Worm (Caenorhabditis elegans) whole organism, late embryonic: ENCODE data around the gene nog-1.

ENCODE experiments used
- C08G9.2 ChIP-seq: sonication (generic microtip); optimal IDR thresholded peaks from 2 replicates; lab custom pipeline; 2016; ENCODE audit warnings: mild to moderate bottlenecking, missing genetic modification characterization, moderate library complexity, missing compliant biosample characterization
- C38D4.7 ChIP-seq: fragments of 200-800 bp; sonication (Bioruptor generic); optimal IDR thresholded peaks from 2 replicates; lab custom pipeline; 2018; ENCODE audit warnings: mild to moderate bottlenecking, missing genetic modification characterization, moderate library complexity, missing compliant biosample characterization
- F13H6.1 ChIP-seq: sonication (generic microtip); optimal IDR thresholded peaks from 2 replicates; lab custom pipeline; 2016; ENCODE audit warnings: missing genetic modification characterization, missing compliant biosample characterization
- K02D7.2 ChIP-seq: sonication (generic microtip); optimal IDR thresholded peaks from 2 replicates; lab custom pipeline; 2017; ENCODE audit warnings: mild to moderate bottlenecking, missing genetic modification characterization, missing compliant biosample characterization
- K09A11.1 ChIP-seq: sonication (generic microtip); optimal IDR thresholded peaks from 2 replicates; lab custom pipeline; 2017; ENCODE audit warnings: antibody characterized with exemption, mild to moderate bottlenecking, missing genetic modification characterization, missing compliant biosample characterization; ENCODE audit not compliant: insufficient read depth
- T23F11.4 ChIP-seq: fragments of 200-800 bp; sonication (Bioruptor generic); optimal IDR thresholded peaks from 2 replicates; lab custom pipeline; 2018; ENCODE audit warnings: mild to moderate bottlenecking, missing genetic modification characterization, missing compliant biosample characterization
- ahr-1 ChIP-seq: sonication (generic microtip); optimal IDR thresholded peaks from 2 replicates; lab custom pipeline; 2016; ENCODE audit warnings: missing genetic modification characterization, missing compliant biosample characterization
- ceh-18 ChIP-seq: sonication (generic microtip); optimal IDR thresholded peaks from 2 replicates; lab custom pipeline; 2016; ENCODE audit warnings: missing genetic modification characterization, missing compliant biosample characterization
- ceh-22 ChIP-seq: sonication (generic microtip); optimal IDR thresholded peaks from 2 replicates; lab custom pipeline; 2017; ENCODE audit warnings: missing biosample characterization, missing genetic modification characterization
- ceh-24 ChIP-seq: sonication (generic microtip); optimal IDR thresholded peaks from 2 replicates; lab custom pipeline; 2016; ENCODE audit warnings: mild to moderate bottlenecking, missing genetic modification characterization, missing compliant biosample characterization
- ceh-30 ChIP-seq: fragments of 150-350 bp; optimal IDR thresholded peaks from 2 replicates; lab custom pipeline; 2014; ENCODE audit warnings: missing biosample characterization, missing genetic modification characterization
- ceh-31 ChIP-seq: sonication (generic microtip); optimal IDR thresholded peaks from 2 replicates; lab custom pipeline; 2016; ENCODE audit warnings: missing genetic modification characterization, missing compliant biosample characterization
- ceh-48 ChIP-seq: sonication (generic microtip); optimal IDR thresholded peaks from 2 replicates; lab custom pipeline; 2016; ENCODE audit warnings: missing genetic modification characterization, inconsistent platforms, missing compliant biosample characterization
- dmd-4 ChIP-seq: sonication (generic microtip); optimal IDR thresholded peaks from 2 replicates; lab custom pipeline; 2016; ENCODE audit warnings: borderline replicate concordance, missing genetic modification characterization, missing compliant biosample characterization
- ets-4 ChIP-seq: sonication (generic microtip); optimal IDR thresholded peaks from 2 replicates; lab custom pipeline; 2016; ENCODE audit warnings: missing genetic modification characterization, missing compliant biosample characterization
- eyg-1 ChIP-seq: sonication (generic microtip); optimal IDR thresholded peaks from 2 replicates; lab custom pipeline; 2016; ENCODE audit warnings: missing genotype, missing genetic modification characterization, missing compliant biosample characterization
- fkh-10 ChIP-seq: fragments of 150-350 bp; optimal IDR thresholded peaks from 2 replicates; lab custom pipeline; 2014; ENCODE audit warnings: missing biosample characterization, missing genetic modification reagents, missing genetic modification characterization
- hlh-13 ChIP-seq: fragments of 200-800 bp; sonication (Bioruptor generic); optimal IDR thresholded peaks from 2 replicates; lab custom pipeline; 2018; ENCODE audit warnings: mild to moderate bottlenecking, missing genetic modification characterization, missing compliant biosample characterization
- hlh-30 ChIP-seq: sonication (generic microtip); optimal IDR thresholded peaks from 2 replicates; lab custom pipeline; 2017; ENCODE audit warnings: antibody characterized with exemption, missing genetic modification characterization, missing compliant biosample characterization; ENCODE audit not compliant: insufficient read depth
- hlh-6 ChIP-seq: sonication (generic microtip); optimal IDR thresholded peaks from 2 replicates; lab custom pipeline; 2016; ENCODE audit warnings: missing genotype, missing genetic modification characterization, missing compliant biosample characterization
- hlh-8 ChIP-seq: sonication (generic microtip); optimal IDR thresholded peaks from 2 replicates; lab custom pipeline; 2016; ENCODE audit warnings: missing genotype, missing genetic modification characterization, missing compliant biosample characterization
- lim-6 ChIP-seq: sonication (generic microtip); optimal IDR thresholded peaks from 2 replicates; lab custom pipeline; 2016; ENCODE audit warnings: missing genetic modification characterization, missing compliant biosample characterization
- madf-2 ChIP-seq: sonication (generic microtip); optimal IDR thresholded peaks from 2 replicates; lab custom pipeline; 2017; ENCODE audit warnings: missing genetic modification characterization, missing compliant biosample characterization
- mec-3 ChIP-seq: sonication (generic microtip); optimal IDR thresholded peaks from 2 replicates; lab custom pipeline; 2016; ENCODE audit warnings: borderline replicate concordance, missing genetic modification characterization, missing compliant biosample characterization
- nfya-1 ChIP-seq: sonication (generic microtip); optimal IDR thresholded peaks from 2 replicates; lab custom pipeline; 2017; ENCODE audit warnings: missing genetic modification characterization, mild to moderate bottlenecking, missing compliant biosample characterization, antibody characterized with exemption, moderate library complexity
- nhr-232 ChIP-seq: sonication (generic microtip); optimal IDR thresholded peaks from 2 replicates; lab custom pipeline; 2016; ENCODE audit warnings: missing genetic modification characterization, missing compliant biosample characterization
- pax-1 ChIP-seq: fragments of 150-350 bp; optimal IDR thresholded peaks from 2 replicates; lab custom pipeline; 2014; ENCODE audit warnings: missing biosample characterization, missing genetic modification characterization
- pha-2 ChIP-seq: sonication (generic microtip); optimal IDR thresholded peaks from 2 replicates; lab custom pipeline; 2017; ENCODE audit warnings: mild to moderate bottlenecking, missing genetic modification characterization, missing compliant biosample characterization
- pros-1 ChIP-seq: fragments of 150-350 bp; optimal IDR thresholded peaks from 2 replicates; lab custom pipeline; 2014; ENCODE audit warnings: missing biosample characterization, missing genetic modification reagents, missing genetic modification characterization
- ref-2 ChIP-seq: sonication (generic microtip); optimal IDR thresholded peaks from 2 replicates; lab custom pipeline; 2016; ENCODE audit warnings: missing genetic modification characterization, missing compliant biosample characterization
- rnt-1 ChIP-seq: sonication (generic microtip); optimal IDR thresholded peaks from 2 replicates; lab custom pipeline; 2016; ENCODE audit warnings: missing genetic modification characterization, missing compliant biosample characterization
- syd-9 ChIP-seq: sonication (generic microtip); optimal IDR thresholded peaks from 2 replicates; lab custom pipeline; 2016; ENCODE audit warnings: mild to moderate bottlenecking, missing genetic modification characterization, moderate library complexity, missing compliant biosample characterization
- tbx-7 ChIP-seq: sonication (generic microtip); optimal IDR thresholded peaks from 2 replicates; lab custom pipeline; 2016; ENCODE audit warnings: missing genotype, missing genetic modification characterization, missing compliant biosample characterization
- ttx-3 ChIP-seq: sonication (generic microtip); optimal IDR thresholded peaks from 2 replicates; lab custom pipeline; 2016; ENCODE audit warnings: missing genetic modification reagents, missing genetic modification characterization, missing compliant biosample characterization
- unc-3 ChIP-seq, 2 experiments: fragments of 200-800 bp in 1 of 2; sonication (Bioruptor generic) in 1 of 2; sonication (generic microtip) in 1 of 2; conservative IDR thresholded peaks in 1 of 2; optimal IDR thresholded peaks in 1 of 2; 2 replicates each; pipeline versions ENCODE4 v1.3.6 to Lab custom; 2016 to 2022; ENCODE audit warnings: missing compliant biosample characterization in 2 of 2, missing genetic modification characterization in 2 of 2, missing genetic modification reagents in 1 of 2
- unc-42 ChIP-seq: sonication (generic microtip); optimal IDR thresholded peaks from 2 replicates; lab custom pipeline; 2016; ENCODE audit warnings: missing genotype, missing genetic modification characterization, missing compliant biosample characterization
- ztf-16 ChIP-seq: sonication (generic microtip); optimal IDR thresholded peaks from 2 replicates; lab custom pipeline; 2017; ENCODE audit warnings: missing genetic modification characterization, missing compliant biosample characterization

nog-1 gene

DNA sequence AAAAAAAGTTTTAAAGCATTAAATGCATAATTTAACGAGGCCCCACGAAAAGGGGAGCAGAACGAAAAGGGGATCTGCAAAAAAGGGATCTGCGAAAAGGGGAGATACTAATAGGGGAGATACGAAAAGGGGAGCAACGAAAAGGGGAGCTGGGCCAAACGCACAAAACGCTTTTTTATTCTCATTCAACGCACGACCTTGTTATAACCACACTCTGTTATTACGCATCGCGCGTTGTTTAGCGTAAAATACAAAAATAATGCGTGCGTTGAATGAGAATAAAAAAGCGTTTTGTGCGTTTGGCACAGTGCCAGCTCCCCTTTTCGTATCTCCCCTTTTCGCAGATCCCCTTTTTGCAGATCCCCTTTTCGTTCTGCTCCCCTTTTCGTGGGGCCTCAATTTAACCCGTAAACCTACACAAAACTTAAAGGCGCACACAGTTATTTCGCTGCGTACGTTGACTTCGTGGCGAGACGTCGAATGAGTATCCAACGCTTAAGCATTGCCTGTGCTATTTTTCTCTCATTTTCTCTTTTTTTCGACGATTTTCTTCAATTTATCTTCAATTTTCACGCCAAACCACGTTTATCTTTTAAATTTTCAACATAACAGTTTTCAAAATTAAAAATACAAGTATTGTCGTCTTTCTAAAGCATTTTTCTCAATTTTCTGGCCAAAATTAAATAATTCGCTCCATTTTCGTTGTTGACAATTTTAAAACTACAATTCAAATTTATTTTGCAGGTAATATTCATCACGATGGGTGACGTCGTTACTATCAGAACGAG is 8.3 kb upstream of the nog-1 start, which contains the start of gene rps-24 (continued):
- TF ChIP-seq nhr-232 (tag; lab: Kevin White, UChicago) = peak; percentile 48
- peak; percentile 96 for TF ChIP-seq F13H6.1 (tag; lab: Kevin White, UChicago)
- peak; percentile 93 for TF ChIP-seq dmd-4 (tag; lab: Kevin White, UChicago)
- peak; percentile 86 for TF ChIP-seq hlh-6 (tag; lab: Kevin White, UChicago)
- TF ChIP-seq ztf-16 (tag; lab: Kevin White, UChicago) = peak; percentile 78
- peak; percentile 49 for TF ChIP-seq hlh-13
- TF ChIP-seq tbx-7 (tag; lab: Kevin White, UChicago) = peak; percentile 92
- TF ChIP-seq nfya-1 (tag; lab: Kevin White, UChicago) = peak; percentile 86
- peak; percentile 93 for TF ChIP-seq ahr-1 (tag; lab: Kevin White, UChicago)
- peak; percentile 90 for TF ChIP-seq syd-9 (tag; lab: Kevin White, UChicago)
- TF ChIP-seq pha-2 (tag; lab: Kevin White, UChicago) = peak; percentile 33
- peak; percentile 26 for TF ChIP-seq hlh-30 (tag; lab: Kevin White, UChicago)
- peak; percentile 50 for TF ChIP-seq K02D7.2 (tag; lab: Kevin White, UChicago)
- TF ChIP-seq eyg-1 (tag; lab: Kevin White, UChicago) = peak; percentile 70
- peak; percentile 98 for TF ChIP-seq mec-3
- TF ChIP-seq lim-6 (tag; lab: Kevin White, UChicago) = peak; percentile 97
- peak; percentile 96 for TF ChIP-seq ets-4
- TF ChIP-seq ceh-18 = peak; percentile 97
- TF ChIP-seq pax-1 (tag; lab: Kevin White, UChicago) = peak; percentile 10
- peak; percentile 97 for TF ChIP-seq ref-2

DNA sequence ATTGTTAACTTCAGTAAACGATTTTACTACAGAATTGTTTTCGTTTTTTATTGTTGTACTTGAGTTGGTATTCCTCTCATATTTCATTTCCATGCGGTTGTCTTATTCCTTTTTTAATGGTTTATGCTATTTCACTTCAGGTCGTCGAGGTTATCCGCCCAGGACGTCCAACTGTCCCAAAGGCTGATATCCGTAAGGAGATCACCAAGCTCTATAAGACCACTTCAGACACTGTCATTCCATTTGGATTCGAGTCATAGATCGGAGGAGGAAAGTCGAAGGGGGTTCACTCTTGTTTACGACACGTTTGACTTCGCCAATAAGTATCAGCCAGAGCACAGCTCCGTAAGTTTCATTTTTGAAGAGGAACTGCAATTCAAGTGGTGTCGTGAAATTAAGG is 7.1 kb upstream of the nog-1 start, which contains the start of gene T07A9.14:
Gene T07A9.14 (plus strand): TSS at position 124 of the 400 bp plus-strand sequence.
- TF ChIP-seq ztf-16 (tag; lab: Kevin White, UChicago) (no peak), ceh-24 (tag; lab: Kevin White, UChicago) (no peak), nfya-1 (tag; lab: Kevin White, UChicago) (no peak), hlh-8 (tag; lab: Kevin White, UChicago) (no peak), K02D7.2 (tag; lab: Kevin White, UChicago) (no peak), ceh-30 (tag; lab: Kevin White, UChicago) (no peak), T23F11.4 (GFP tag; lab: Kevin White, UChicago) (no peak), dmd-4 (tag; lab: Kevin White, UChicago) (no peak), rnt-1 (tag; lab: Kevin White, UChicago) (no peak), tbx-7 (tag; lab: Kevin White, UChicago) (no peak), hlh-13 (no peak), C38D4.7 (no peak), F13H6.1 (tag; lab: Kevin White, UChicago) (no peak), pax-1 (tag; lab: Kevin White, UChicago) (no peak), K09A11.1 (tag; lab: Kevin White, UChicago) (no peak), mec-3 (no peak), ets-4 (no peak)

DNA sequence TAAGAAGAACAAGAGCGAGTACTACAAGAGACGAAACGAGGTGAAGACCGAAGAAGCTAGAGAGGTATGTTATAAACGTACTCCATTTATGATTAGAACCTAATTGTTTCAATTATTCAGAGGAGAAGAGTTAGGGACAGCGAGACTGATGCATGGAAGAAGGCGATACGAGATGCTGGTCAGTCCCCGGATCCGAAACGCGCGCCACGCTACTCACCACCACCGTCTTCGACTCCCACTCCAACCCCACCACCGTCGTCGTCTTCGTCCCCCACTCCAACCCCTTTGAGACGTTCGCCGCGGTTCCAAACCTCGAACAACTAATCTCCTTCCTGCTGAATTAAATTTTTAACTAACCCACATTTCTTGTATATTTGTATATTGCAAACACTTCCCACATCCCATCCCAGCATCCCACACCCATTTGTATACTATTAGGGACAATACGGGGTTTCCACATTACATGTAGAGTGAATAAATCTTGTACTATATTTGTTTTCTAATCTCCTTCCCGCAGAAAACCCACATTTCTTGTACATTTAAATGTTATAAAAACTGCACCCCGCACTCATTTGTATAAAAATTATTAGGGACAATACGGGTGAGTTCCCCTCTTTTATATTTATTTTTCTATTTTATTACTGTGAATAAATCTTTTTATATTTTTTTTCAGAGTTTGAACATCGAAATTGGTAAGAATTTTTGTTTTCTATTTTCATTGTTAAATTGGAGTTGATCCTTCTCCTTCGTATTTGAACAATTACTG is 6.2 kb upstream of the nog-1 start:
- no peak for TF ChIP-seq pax-1 (tag; lab: Kevin White, UChicago)
- no peak for TF ChIP-seq ceh-31 (tag; lab: Kevin White, UChicago)
- no peak for TF ChIP-seq pros-1 (tag; lab: Kevin White, UChicago)
- no peak for TF ChIP-seq hlh-8 (tag; lab: Kevin White, UChicago)
- TF ChIP-seq nfya-1 (tag; lab: Kevin White, UChicago) = no peak
- no peak for TF ChIP-seq K09A11.1 (tag; lab: Kevin White, UChicago)
- TF ChIP-seq fkh-10 (GFP tag; lab: Kevin White, UChicago) = no peak
- no peak for TF ChIP-seq madf-2 (tag; lab: Kevin White, UChicago)
- TF ChIP-seq unc-42 = no peak
- TF ChIP-seq unc-3 (GFP tag; conservative IDR thresholded peaks at IDR 0.05; lab: Robert Waterston, UW) = no peak
- no peak for TF ChIP-seq unc-3 (tag; optimal IDR thresholded peaks at IDR 0.05; lab: Kevin White, UChicago)
- TF ChIP-seq ceh-22 (tag; lab: Kevin White, UChicago) = no peak
- TF ChIP-seq ceh-48 (tag; lab: Kevin White, UChicago) = no peak
- TF ChIP-seq C08G9.2 (tag; lab: Kevin White, UChicago) = no peak
- TF ChIP-seq ttx-3 = no peak
- TF ChIP-seq ref-2 = no peak
- TF ChIP-seq, all 69 proteins: peak for 0
